Worm (Caenorhabditis elegans) whole organism, L2 larva: Measurements from ENCODE around the gene arrd-18.

ENCODE experiments used
- C34F6.9 ChIP-seq: fragments of 150-350 bp; optimal IDR thresholded peaks from 2 replicates; lab custom pipeline; 2014; ENCODE audit warnings: missing biosample characterization, missing genetic modification characterization
- F13H6.1 ChIP-seq: sonication (generic microtip); optimal IDR thresholded peaks from 2 replicates; lab custom pipeline; 2016; ENCODE audit warnings: missing genetic modification characterization, missing compliant biosample characterization
- R02D3.7 ChIP-seq: fragments of 150-350 bp; optimal IDR thresholded peaks from 2 replicates; lab custom pipeline; 2014; ENCODE audit warnings: missing biosample characterization, missing genetic modification characterization
- Y55F3AM.14 ChIP-seq: fragments of 200-800 bp; sonication (Bioruptor generic); optimal IDR thresholded peaks from 2 replicates; lab custom pipeline; 2018; ENCODE audit warnings: mild to moderate bottlenecking, missing genetic modification characterization, missing compliant biosample characterization
- ZK546.5 ChIP-seq: sonication (generic microtip); optimal IDR thresholded peaks from 2 replicates; lab custom pipeline; 2017; ENCODE audit warnings: missing biosample characterization, missing genetic modification characterization
- alr-1 ChIP-seq: fragments of 150-350 bp; optimal IDR thresholded peaks from 2 replicates; lab custom pipeline; 2014; ENCODE audit warnings: missing biosample characterization, missing genetic modification characterization
- aly-2 ChIP-seq: fragments of 150-350 bp; optimal IDR thresholded peaks from 2 replicates; lab custom pipeline; 2014; ENCODE audit warnings: missing biosample characterization, missing genetic modification characterization
- ama-1 ChIP-seq: fragments of 150-350 bp; optimal IDR thresholded peaks from 2 replicates; lab custom pipeline; 2018; ENCODE audit warnings: inconsistent platforms
- blmp-1 ChIP-seq: sonication (generic microtip); optimal IDR thresholded peaks from 2 replicates; lab custom pipeline; 2017; ENCODE audit warnings: missing genetic modification characterization, mild to moderate bottlenecking, missing compliant biosample characterization, antibody characterized with exemption, moderate library complexity; ENCODE audit not compliant: insufficient read depth
- ceh-16 ChIP-seq: fragments of 150-350 bp; optimal IDR thresholded peaks from 2 replicates; lab custom pipeline; 2014; ENCODE audit warnings: missing biosample characterization, missing genetic modification characterization
- ceh-82 ChIP-seq: fragments of 150-350 bp; optimal IDR thresholded peaks from 2 replicates; lab custom pipeline; 2014; ENCODE audit warnings: missing biosample characterization, missing genetic modification characterization
- crh-2 ChIP-seq: sonication (generic microtip); optimal IDR thresholded peaks from 2 replicates; lab custom pipeline; 2017; ENCODE audit warnings: missing biosample characterization, missing genetic modification characterization
- dmd-4 ChIP-seq: sonication (generic microtip); optimal IDR thresholded peaks from 2 replicates; lab custom pipeline; 2017; ENCODE audit warnings: missing biosample characterization, missing genetic modification characterization
- egl-27 ChIP-seq: sonication (generic microtip); optimal IDR thresholded peaks from 3 replicates; lab custom pipeline; 2017; ENCODE audit warnings: missing biosample characterization, missing genetic modification reagents, missing genetic modification characterization
- elt-1 ChIP-seq: fragments of 150-350 bp; optimal IDR thresholded peaks from 2 replicates; lab custom pipeline; 2014; ENCODE audit warnings: missing biosample characterization, missing genetic modification characterization
- elt-3 ChIP-seq: sonication (generic microtip); optimal IDR thresholded peaks from 2 replicates; lab custom pipeline; 2017; ENCODE audit warnings: missing biosample characterization, missing genetic modification characterization
- fos-1 ChIP-seq: fragments of 150-350 bp; optimal IDR thresholded peaks from 2 replicates; lab custom pipeline; 2014; ENCODE audit warnings: missing biosample characterization, missing genetic modification characterization
- gmeb-1 ChIP-seq: fragments of 150-350 bp; optimal IDR thresholded peaks from 2 replicates; lab custom pipeline; 2014; ENCODE audit warnings: missing biosample characterization, missing genetic modification characterization
- lin-11 ChIP-seq: fragments of 150-350 bp; sonication (generic microtip); optimal IDR thresholded peaks from 2 replicates; lab custom pipeline; 2014; ENCODE audit warnings: missing biosample characterization, missing genetic modification characterization, inconsistent platforms, mixed read lengths
- lin-13 ChIP-seq: fragments of 150-350 bp; optimal IDR thresholded peaks from 2 replicates; lab custom pipeline; 2014; ENCODE audit warnings: missing biosample characterization, missing genetic modification reagents, missing genetic modification characterization
- lin-39 ChIP-seq: fragments of 150-350 bp; optimal IDR thresholded peaks from 2 replicates; lab custom pipeline; 2014; ENCODE audit warnings: missing biosample characterization, missing genetic modification reagents, missing genetic modification characterization
- lsy-2 ChIP-seq, 2 experiments: fragments of 150-350 bp in 1 of 2; sonication (generic microtip) in 1 of 2; optimal IDR thresholded peaks; 2 replicates each; lab custom pipeline; 2014 to 2017; ENCODE audit warnings: missing biosample characterization in 2 of 2, missing genetic modification characterization in 2 of 2
- mab-5 ChIP-seq: fragments of 150-350 bp; optimal IDR thresholded peaks from 2 replicates; lab custom pipeline; 2014; ENCODE audit warnings: missing biosample characterization, missing genetic modification characterization
- mbf-1 ChIP-seq: sonication (generic microtip); optimal IDR thresholded peaks from 2 replicates; lab custom pipeline; 2017; ENCODE audit warnings: missing biosample characterization, missing genetic modification characterization
- mdl-1 ChIP-seq, 2 experiments: fragments of 150-350 bp in 1 of 2; sonication (generic microtip) in 1 of 2; optimal IDR thresholded peaks; 2 replicates each; lab custom pipeline; 2017; ENCODE audit warnings: missing biosample characterization in 2 of 2, missing genetic modification characterization in 2 of 2
- nhr-10 ChIP-seq: sonication (generic microtip); optimal IDR thresholded peaks from 2 replicates; lab custom pipeline; 2017; ENCODE audit warnings: missing biosample characterization, missing genetic modification characterization
- nhr-11 ChIP-seq: fragments of 150-350 bp; optimal IDR thresholded peaks from 2 replicates; lab custom pipeline; 2014; ENCODE audit warnings: missing biosample characterization, missing genetic modification characterization
- nhr-12 ChIP-seq: fragments of 150-350 bp; optimal IDR thresholded peaks from 2 replicates; lab custom pipeline; 2014; ENCODE audit warnings: missing biosample characterization, missing genetic modification characterization
- nhr-129 ChIP-seq: fragments of 150-350 bp; optimal IDR thresholded peaks from 2 replicates; lab custom pipeline; 2014; ENCODE audit warnings: missing biosample characterization, missing genetic modification characterization
- nhr-21 ChIP-seq: fragments of 150-350 bp; optimal IDR thresholded peaks from 2 replicates; lab custom pipeline; 2014; ENCODE audit warnings: missing biosample characterization, missing genetic modification characterization
- nhr-23 ChIP-seq: fragments of 150-350 bp; optimal IDR thresholded peaks from 2 replicates; lab custom pipeline; 2014; ENCODE audit warnings: missing biosample characterization, missing genetic modification reagents, missing genetic modification characterization
- nhr-237 ChIP-seq: fragments of 150-350 bp; optimal IDR thresholded peaks from 2 replicates; lab custom pipeline; 2014; ENCODE audit warnings: missing biosample characterization, missing genetic modification characterization
- nhr-25 ChIP-seq: fragments of 150-350 bp; sonication (generic microtip); optimal IDR thresholded peaks from 3 replicates; lab custom pipeline; 2014; ENCODE audit warnings: missing biosample characterization, missing genetic modification characterization
- nhr-6 ChIP-seq: fragments of 150-350 bp; optimal IDR thresholded peaks from 2 replicates; lab custom pipeline; 2014; ENCODE audit warnings: missing biosample characterization, missing genetic modification characterization
- nhr-77 ChIP-seq: fragments of 150-350 bp; optimal IDR thresholded peaks from 2 replicates; lab custom pipeline; 2014; ENCODE audit warnings: missing biosample characterization, missing genetic modification characterization
- peb-1 ChIP-seq: fragments of 150-350 bp; optimal IDR thresholded peaks from 2 replicates; lab custom pipeline; 2014; ENCODE audit warnings: missing biosample characterization, missing genetic modification characterization
- sem-4 ChIP-seq: fragments of 150-350 bp; optimal IDR thresholded peaks from 2 replicates; lab custom pipeline; 2014; ENCODE audit warnings: missing biosample characterization, missing genetic modification reagents, missing genetic modification characterization
- skn-1 ChIP-seq: sonication (generic microtip); optimal IDR thresholded peaks from 2 replicates; lab custom pipeline; 2017; ENCODE audit warnings: missing biosample characterization, missing genetic modification characterization
- sma-3 ChIP-seq: sonication (generic microtip); optimal IDR thresholded peaks from 2 replicates; lab custom pipeline; 2016; ENCODE audit warnings: missing genetic modification reagents, missing genetic modification characterization, missing compliant biosample characterization
- sma-9 ChIP-seq, 2 experiments: fragments of 150-350 bp in 1 of 2; sonication (generic microtip) in 1 of 2; optimal IDR thresholded peaks; 2 replicates each; lab custom pipeline; 2014 to 2016; ENCODE audit warnings: missing genetic modification characterization in 2 of 2, mild to moderate bottlenecking in 1 of 2, missing biosample characterization in 1 of 2, missing compliant biosample characterization in 1 of 2, missing genetic modification reagents in 1 of 2, moderate library complexity in 1 of 2
- snpc-4 ChIP-seq: fragments of 150-350 bp; optimal IDR thresholded peaks from 2 replicates; lab custom pipeline; 2014; ENCODE audit warnings: missing biosample characterization, missing genetic modification characterization
- unc-39 ChIP-seq: fragments of 150-350 bp; optimal IDR thresholded peaks from 2 replicates; lab custom pipeline; 2014; ENCODE audit warnings: missing biosample characterization, missing genetic modification characterization
- unc-55 ChIP-seq: fragments of 150-350 bp; sonication (generic microtip); optimal IDR thresholded peaks from 3 replicates; lab custom pipeline; 2014; ENCODE audit warnings: missing biosample characterization, missing genetic modification reagents, missing genetic modification characterization
- unc-62 ChIP-seq: fragments of 150-350 bp; optimal IDR thresholded peaks from 2 replicates; lab custom pipeline; 2014; ENCODE audit warnings: missing biosample characterization, missing genetic modification reagents, missing genetic modification characterization
- zag-1 ChIP-seq: fragments of 150-350 bp; optimal IDR thresholded peaks from 2 replicates; lab custom pipeline; 2014; ENCODE audit warnings: missing biosample characterization, missing genetic modification characterization
- ztf-1 ChIP-seq: fragments of 200-800 bp; sonication (Bioruptor generic); conservative IDR thresholded peaks from 2 replicates; pipeline ENCODE4 v1.3.6; 2022; ENCODE audit warnings: missing genetic modification characterization, missing compliant biosample characterization
- ztf-11 ChIP-seq: sonication (generic microtip); optimal IDR thresholded peaks from 2 replicates; lab custom pipeline; 2017; ENCODE audit warnings: missing biosample characterization, missing genetic modification characterization
- ztf-4 ChIP-seq: fragments of 150-350 bp; optimal IDR thresholded peaks from 2 replicates; lab custom pipeline; 2014; ENCODE audit warnings: missing biosample characterization, missing genetic modification characterization

The arrd-18 gene

ce11 chrV:3318975-3319374 lies 7.1 kb upstream of the arrd-18 start, which contains the start of gene F35F10.13:
TSS of gene F35F10.13 (minus strand) at chrV:3319075.
- no peak for TF ChIP-seq nhr-21 (tag; lab: Kevin White, UChicago)
- no peak for TF ChIP-seq F13H6.1
- TF ChIP-seq ama-1 (lab: Kevin White, UChicago) = no peak
- TF ChIP-seq fos-1 (tag; lab: Kevin White, UChicago) = no peak
- TF ChIP-seq lsy-2 (tag; optimal IDR thresholded peaks at IDR 0.05; lab: Kevin White, UChicago) = no peak
- no peak for TF ChIP-seq blmp-1 (tag; lab: Kevin White, UChicago)

ce11 chrV:3316108-3316507 lies 4.2 kb upstream of the arrd-18 start, which contains the start of gene F35F10.1:
TSS of gene F35F10.1 (plus strand) at chrV:3316307.
- peak; percentile 70 for TF ChIP-seq sma-9 (GFP tag; optimal IDR thresholded peaks at IDR 0.05; lab: Kevin White, UChicago)
- no peak for TF ChIP-seq sma-9 (tag; optimal IDR thresholded peaks at IDR 0.05; lab: Kevin White, UChicago)
- TF ChIP-seq blmp-1 (tag; lab: Kevin White, UChicago) = no peak

- TF ChIP-seq snpc-4 = peak; percentile 31
- peak; percentile 40 for TF ChIP-seq ztf-4 (tag; lab: Kevin White, UChicago)
- TF ChIP-seq ztf-1 (GFP tag; lab: Robert Waterston, UW) = no peak
- TF ChIP-seq sma-9 (GFP tag; optimal IDR thresholded peaks at IDR 0.05; lab: Kevin White, UChicago) = peak; percentile 98
- no peak for TF ChIP-seq sma-9 (tag; optimal IDR thresholded peaks at IDR 0.05; lab: Kevin White, UChicago)
- no peak for TF ChIP-seq mbf-1 (tag; lab: Kevin White, UChicago)
- TF ChIP-seq nhr-23 (tag; lab: Kevin White, UChicago) = no peak
- no peak for TF ChIP-seq nhr-11 (tag; lab: Kevin White, UChicago)
- TF ChIP-seq lin-13 = peak; percentile 76
- no peak for TF ChIP-seq ceh-82
- TF ChIP-seq mdl-1 (tag; optimal IDR thresholded peaks at IDR 0.05; lab: Kevin White, UChicago) = peak; percentile 58 to 65
- no peak for TF ChIP-seq ceh-16 (tag; lab: Kevin White, UChicago)
- TF ChIP-seq elt-1 (tag; lab: Kevin White, UChicago) = no peak
- TF ChIP-seq nhr-129 (tag; lab: Kevin White, UChicago) = peak; percentile 80
- TF ChIP-seq F13H6.1 = peak; percentile 91
- no peak for TF ChIP-seq nhr-12 (tag; lab: Kevin White, UChicago)
- no peak for TF ChIP-seq alr-1
- TF ChIP-seq nhr-6 = peak; percentile 76
- no peak for TF ChIP-seq elt-3 (tag; lab: Kevin White, UChicago)
- peak; percentile 72 for TF ChIP-seq fos-1 (tag; lab: Kevin White, UChicago)
- TF ChIP-seq blmp-1 (tag; lab: Kevin White, UChicago) = peak; percentile 68
- TF ChIP-seq skn-1 = no peak
- TF ChIP-seq sem-4 (tag; lab: Kevin White, UChicago) = peak; percentile 64
- no peak for TF ChIP-seq mab-5 (tag; lab: Kevin White, UChicago)
- no peak for TF ChIP-seq dmd-4 (tag; lab: Kevin White, UChicago)
- peak; percentile 84 for TF ChIP-seq nhr-25 (tag; lab: Kevin White, UChicago)
- TF ChIP-seq C34F6.9 (tag; lab: Kevin White, UChicago) = peak; percentile 91
- TF ChIP-seq crh-2 (tag; lab: Kevin White, UChicago) = peak; percentile 80
- TF ChIP-seq nhr-21 (tag; lab: Kevin White, UChicago) = peak; percentile 82
- TF ChIP-seq unc-39 (tag; lab: Kevin White, UChicago) = no peak
- no peak for TF ChIP-seq peb-1
- TF ChIP-seq sma-3 (GFP tag; lab: Kevin White, UChicago) = peak; percentile 72
- peak; percentile 24 for TF ChIP-seq lin-11 (tag; lab: Kevin White, UChicago)
- peak; percentile 78 for TF ChIP-seq egl-27
- TF ChIP-seq lin-39 (tag; lab: Kevin White, UChicago) = no peak
- TF ChIP-seq nhr-77 (tag; lab: Kevin White, UChicago) = no peak
- TF ChIP-seq nhr-237 (tag; lab: Kevin White, UChicago) = no peak
- TF ChIP-seq aly-2 (tag; lab: Kevin White, UChicago) = no peak
- no peak for TF ChIP-seq unc-62 (GFP tag; lab: Kevin White, UChicago)
- no peak for TF ChIP-seq R02D3.7 (tag; lab: Kevin White, UChicago)
- TF ChIP-seq gmeb-1 (tag; lab: Kevin White, UChicago) = peak; percentile 47
- TF ChIP-seq Y55F3AM.14 (GFP tag; lab: Kevin White, UChicago) = no peak
- peak; percentile 41 to 88 for TF ChIP-seq lsy-2 (tag; optimal IDR thresholded peaks at IDR 0.05; lab: Kevin White, UChicago)
- no peak for TF ChIP-seq nhr-10 (tag; lab: Kevin White, UChicago)
- peak; percentile 64 for TF ChIP-seq zag-1 (tag; lab: Kevin White, UChicago)
- TF ChIP-seq unc-55 (GFP tag; lab: Kevin White, UChicago) = peak; percentile 69
- no peak for TF ChIP-seq ZK546.5
- no peak for TF ChIP-seq ama-1 (lab: Kevin White, UChicago)
- TF ChIP-seq ztf-11 (tag; lab: Kevin White, UChicago) = no peak
Measured at ce11 chrV:3315308-3315707, 3.4 kb upstream of the arrd-18 start, which contains the start of gene arrd-19. TSS of gene arrd-19 (minus strand) at chrV:3315516.
